Worm (Caenorhabditis elegans): ENCODE measurements around the gene K02E11.4.

ce11 chrV:14230788-14231583, 16.9 kb downstream of the K02E11.4 start:
- TF ChIP-seq snpc-4 (tag; optimal IDR thresholded peaks at IDR 0.05) (no peak), nhr-76 (tag; optimal IDR thresholded peaks at IDR 0.05) (no peak)

Measured in whole organism, mixed stage, embryonic.